Fruit fly (Drosophila melanogaster): ENCODE measurements around the gene CG6770.

Gene CG6770

dm6 chr2L:12007331-12007791 lies 38.6 kb downstream of the CG6770 start (continued):
- TF ChIP-seq Hey (tag; optimal IDR thresholded peaks at IDR 0.05) (peak; percentile 75), sim (GFP tag; IDR thresholded peaks at IDR 0.05) (no peak), sqz (GFP tag; optimal IDR thresholded peaks at IDR 0.05) (peak; percentile 96), CG13624 (GFP tag; optimal IDR thresholded peaks at IDR 0.05) (peak; percentile 74), CG14860 (GFP tag; IDR thresholded peaks at IDR 0.05; ENCODE audit: partially characterized antibody) (no peak), CG12219 (GFP tag; optimal IDR thresholded peaks at IDR 0.05) (peak; percentile 85), nerfin-2 (GFP tag; IDR thresholded peaks at IDR 0.05; ENCODE audit: partially characterized antibody) (no peak), Pdp1 (GFP tag; optimal IDR thresholded peaks at IDR 0.05) (peak; percentile 3 to 77), CG10543 (GFP tag; optimal IDR thresholded peaks at IDR 0.05) (peak; percentile 100), Fer1 (GFP tag; optimal IDR thresholded peaks at IDR 0.05) (peak; percentile 79), CG11696 (GFP tag; IDR thresholded peaks at IDR 0.05) (no peak), cad (GFP tag; optimal IDR thresholded peaks at IDR 0.05) (no peak), repo (GFP tag; optimal IDR thresholded peaks at IDR 0.05) (peak; percentile 50), CG11398 (GFP tag; optimal IDR thresholded peaks at IDR 0.05) (no peak), knrl (GFP tag; IDR thresholded peaks at IDR 0.05; ENCODE audit: partially characterized antibody) (no peak), CG5245 (GFP tag; optimal IDR thresholded peaks at IDR 0.05) (no peak), Max (GFP tag; optimal IDR thresholded peaks at IDR 0.05) (peak; percentile 26), CG12659 (GFP tag; optimal IDR thresholded peaks at IDR 0.05) (peak; percentile 87), btn (GFP tag; optimal IDR thresholded peaks at IDR 0.05) (peak; percentile 62), CG10654 (GFP tag; optimal IDR thresholded peaks at IDR 0.05) (no peak), chinmo (GFP tag; IDR thresholded peaks at IDR 0.05; ENCODE audit: partially characterized antibody) (no peak), Hmx (GFP tag; optimal IDR thresholded peaks at IDR 0.05) (no peak), CG1602 (GFP tag; optimal IDR thresholded peaks at IDR 0.05) (no peak), CG7372 (GFP tag; IDR thresholded peaks at IDR 0.05) (no peak), CG10959 (GFP tag; IDR thresholded peaks at IDR 0.05) (no peak), gcm (GFP tag; optimal IDR thresholded peaks at IDR 0.05) (peak; percentile 79), luna (GFP tag; optimal IDR thresholded peaks at IDR 0.05) (no peak), nerfin-1 (tag; optimal IDR thresholded peaks at IDR 0.05) (peak; percentile 88), gt (GFP tag; IDR thresholded peaks at IDR 0.05) (no peak), MBD-R2 (GFP tag; IDR thresholded peaks at IDR 0.05) (no peak), wdn (GFP tag; IDR thresholded peaks at IDR 0.05) (no peak), CG11093 (GFP tag; IDR thresholded peaks at IDR 0.05) (peak; percentile 58; the same call in 1 of the 3 replicates), Dp (GFP tag; optimal IDR thresholded peaks at IDR 0.05) (peak; percentile 76), Nf-YA (GFP tag; IDR thresholded peaks at IDR 0.05) (no peak), Sox100B (GFP tag; optimal IDR thresholded peaks at IDR 0.05) (peak; percentile 35), CG17802 (tag; optimal IDR thresholded peaks at IDR 0.05) (no peak), zfh2 (GFP tag; optimal IDR thresholded peaks at IDR 0.05) (no peak), CG6683 (GFP tag; optimal IDR thresholded peaks at IDR 0.05) (no peak), hth (optimal IDR thresholded peaks at IDR 0.05) (no peak), salm (tag; optimal IDR thresholded peaks at IDR 0.05) (peak; percentile 43), CG17359 (tag; optimal IDR thresholded peaks at IDR 0.05) (peak; percentile 42), CG1233 (GFP tag; optimal IDR thresholded peaks at IDR 0.05) (peak; percentile 74), Scr (GFP tag; IDR thresholded peaks at IDR 0.05; ENCODE audit: partially characterized antibody) (no peak), CG5180 (GFP tag; optimal IDR thresholded peaks at IDR 0.05) (peak; percentile 94), CG8924 (tag; optimal IDR thresholded peaks at IDR 0.05) (peak; percentile 32), CG4730 (GFP tag; IDR thresholded peaks at IDR 0.05) (no peak), CG12071 (GFP tag; optimal IDR thresholded peaks at IDR 0.05) (peak; percentile 80), CG15479 (GFP tag; optimal IDR thresholded peaks at IDR 0.05) (peak; percentile 100), CG10979 (tag; optimal IDR thresholded peaks at IDR 0.05) (peak; percentile 50), Side (GFP tag; optimal IDR thresholded peaks at IDR 0.05) (peak; percentile 16), HLH4C (GFP tag; IDR thresholded peaks at IDR 0.05; ENCODE audit: partially characterized antibody) (no peak)
